Worm (Caenorhabditis elegans) whole organism, late embryonic: ENCODE results near the gene srg-25.

ENCODE experiments used
- T23F11.4 ChIP-seq: fragments of 200-800 bp; sonication (Bioruptor generic); optimal IDR thresholded peaks from 2 replicates; lab custom pipeline; 2018; ENCODE audit warnings: mild to moderate bottlenecking, missing genetic modification characterization, missing compliant biosample characterization
- dve-1 ChIP-seq: sonication (generic microtip); optimal IDR thresholded peaks from 2 replicates; lab custom pipeline; 2017; ENCODE audit warnings: antibody characterized with exemption, mild to moderate bottlenecking, missing genetic modification characterization, missing compliant biosample characterization
- fkh-10 ChIP-seq: fragments of 150-350 bp; optimal IDR thresholded peaks from 2 replicates; lab custom pipeline; 2014; ENCODE audit warnings: missing biosample characterization, missing genetic modification reagents, missing genetic modification characterization
- fkh-6 ChIP-seq: sonication (generic microtip); optimal IDR thresholded peaks from 2 replicates; lab custom pipeline; 2016; ENCODE audit warnings: missing genetic modification characterization, missing compliant biosample characterization
- hlh-13 ChIP-seq: fragments of 200-800 bp; sonication (Bioruptor generic); optimal IDR thresholded peaks from 2 replicates; lab custom pipeline; 2018; ENCODE audit warnings: mild to moderate bottlenecking, missing genetic modification characterization, missing compliant biosample characterization
- pqm-1 ChIP-seq: sonication (generic microtip); optimal IDR thresholded peaks from 2 replicates; lab custom pipeline; 2016; ENCODE audit warnings: missing genetic modification characterization, missing compliant biosample characterization

DNA sequence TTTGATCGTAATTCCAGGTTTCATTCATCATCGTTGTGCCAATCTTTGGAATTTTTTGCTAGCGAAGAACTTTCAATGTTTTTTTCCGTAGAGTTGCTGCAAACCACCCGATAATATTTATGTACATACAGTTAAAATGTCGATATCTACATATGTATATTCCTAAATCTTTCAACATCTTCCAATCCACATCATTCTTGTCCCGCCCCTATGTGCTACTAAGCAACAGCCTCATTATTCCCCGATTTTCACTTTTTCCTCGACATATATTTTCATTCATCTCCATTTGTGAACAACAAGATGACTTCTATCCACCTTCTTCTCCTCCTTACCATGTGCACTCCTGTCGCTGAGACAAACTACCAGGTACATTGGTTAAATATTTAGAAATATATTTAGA lies 26.8 kb upstream of the srg-25 start, which contains the start of gene C35A11.3:
- TF ChIP-seq T23F11.4 (GFP tag; lab: Kevin White, UChicago) (no peak), hlh-13 (no peak), fkh-6 (no peak), dve-1 (tag; lab: Kevin White, UChicago) (no peak), fkh-10 (GFP tag; lab: Kevin White, UChicago) (no peak), pqm-1 (tag; lab: Kevin White, UChicago) (no peak)
